Fruit fly (Drosophila melanogaster) whole organism, pupa: Measurements from ENCODE around the gene MtnC.

Experiments
- CG15710 ChIP-seq: fragments of 200-800 bp; sonication (Bioruptor generic); optimal IDR thresholded peaks from 2 replicates; lab custom pipeline; 2018; ENCODE audit warnings: missing biosample characterization, mild to moderate bottlenecking, missing genetic modification characterization, moderate library complexity
- CG32121 ChIP-seq: fragments of 200-800 bp; sonication (Bioruptor generic); IDR thresholded peaks from 2 replicates; pipeline ENCODE4 v1.3.6; 2022; ENCODE audit warnings: missing biosample characterization, missing genetic modification characterization
- Pif1B ChIP-seq: fragments of 200-800 bp; sonication (Bioruptor generic); optimal IDR thresholded peaks from 3 replicates; lab custom pipeline; 2016; ENCODE audit warnings: missing biosample characterization, missing genetic modification characterization

DNA sequence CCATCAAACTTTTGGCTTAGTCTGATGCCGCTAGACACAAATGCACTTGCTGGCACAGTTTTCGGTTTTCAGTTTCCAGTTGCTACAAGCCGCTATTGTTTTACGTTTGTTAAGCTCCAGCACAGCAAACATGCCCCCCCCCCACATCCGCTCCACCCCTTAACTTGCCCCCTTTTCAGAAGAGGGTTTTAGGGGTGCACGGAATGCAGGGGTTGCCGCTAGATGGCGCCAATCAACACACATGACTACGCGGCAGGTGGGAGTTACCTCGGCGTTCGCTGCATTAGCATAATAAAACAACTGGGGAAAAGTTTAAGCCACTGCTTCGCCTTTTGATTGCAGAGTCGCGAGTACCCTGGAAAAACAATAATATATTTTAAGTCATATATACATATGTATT lies 13.2 kb upstream of the MtnC start:
- TF ChIP-seq Pif1B (GFP tag; lab: Kevin White, UChicago) (no peak), CG32121 (GFP tag; lab: Robert Waterston, UW) (no peak), CG15710 (tag; lab: Kevin White, UChicago) (no peak)
